Worm (Caenorhabditis elegans) whole organism, mixed stage, embryonic: ENCODE data around the gene chdh-1.

Experiments
- elt-1 ChIP-seq: sonication (generic microtip); optimal IDR thresholded peaks from 2 replicates; lab custom pipeline; 2017; ENCODE audit warnings: missing genetic modification characterization, mild to moderate bottlenecking, missing compliant biosample characterization, antibody characterized with exemption, moderate library complexity, borderline replicate concordance; ENCODE audit not compliant: insufficient read depth
- elt-3 ChIP-seq: fragments of 150-350 bp; optimal IDR thresholded peaks from 2 replicates; lab custom pipeline; 2014; ENCODE audit warnings: missing biosample characterization, missing genetic modification characterization
- lin-13 ChIP-seq: fragments of 150-350 bp; optimal IDR thresholded peaks from 2 replicates; lab custom pipeline; 2014; ENCODE audit warnings: missing biosample characterization, missing genetic modification characterization
- mep-1 ChIP-seq: fragments of 150-350 bp; optimal IDR thresholded peaks from 2 replicates; lab custom pipeline; 2017; ENCODE audit warnings: missing biosample characterization, missing genetic modification reagents, missing genetic modification characterization, inconsistent platforms
- nhr-12 ChIP-seq: fragments of 150-350 bp; optimal IDR thresholded peaks from 2 replicates; lab custom pipeline; 2014; ENCODE audit warnings: missing biosample characterization, missing genetic modification characterization
- nhr-237 ChIP-seq: fragments of 150-350 bp; optimal IDR thresholded peaks from 2 replicates; lab custom pipeline; 2014; ENCODE audit warnings: missing biosample characterization, missing genetic modification characterization
- nhr-28 ChIP-seq: fragments of 150-350 bp; optimal IDR thresholded peaks from 2 replicates; lab custom pipeline; 2014; ENCODE audit warnings: missing biosample characterization, missing genetic modification characterization
- snpc-4 ChIP-seq: fragments of 150-350 bp; optimal IDR thresholded peaks from 2 replicates; lab custom pipeline; 2014; ENCODE audit warnings: missing biosample characterization, missing genetic modification characterization
- unc-120 ChIP-seq: sonication (generic microtip); optimal IDR thresholded peaks from 2 replicates; lab custom pipeline; 2017; ENCODE audit warnings: missing genetic modification characterization, missing compliant biosample characterization; ENCODE audit not compliant: poor library complexity, severe bottlenecking
- unc-39 ChIP-seq: fragments of 150-350 bp; optimal IDR thresholded peaks from 2 replicates; lab custom pipeline; 2014; ENCODE audit warnings: missing biosample characterization, missing genetic modification characterization
- unc-62 ChIP-seq: fragments of 150-350 bp; optimal IDR thresholded peaks from 2 replicates; lab custom pipeline; 2014; ENCODE audit warnings: missing biosample characterization, missing genetic modification reagents, missing genetic modification characterization
- ztf-11 ChIP-seq: fragments of 150-350 bp; optimal IDR thresholded peaks from 2 replicates; lab custom pipeline; 2014; ENCODE audit warnings: missing biosample characterization, missing genetic modification characterization

ce11 chrII:8691344-8691960 is 7.3 kb downstream of the chdh-1 start, which contains the start of gene C34C6.3:
- TF ChIP-seq unc-39 (no peak), ztf-11 (tag; lab: Kevin White, UChicago) (no peak), unc-62 (no peak), unc-120 (tag; lab: Kevin White, UChicago) (no peak), nhr-237 (tag; lab: Kevin White, UChicago) (no peak), nhr-28 (tag; lab: Kevin White, UChicago) (no peak), lin-13 (tag; lab: Kevin White, UChicago) (no peak), elt-3 (tag; lab: Kevin White, UChicago) (no peak), elt-1 (tag; lab: Kevin White, UChicago) (no peak), snpc-4 (tag; lab: Kevin White, UChicago) (no peak), nhr-12 (tag; lab: Kevin White, UChicago) (no peak), mep-1 (tag; lab: Kevin White, UChicago) (no peak)
